Fruit fly (Drosophila melanogaster) whole organism, pupa: ENCODE measurements around the gene CG44325.

Experiments used
- CG10348 ChIP-seq: fragments of 200-800 bp; sonication (Bioruptor generic); IDR thresholded peaks from 2 replicates; pipeline ENCODE4 v1.3.6; 2022; ENCODE audit warnings: missing biosample characterization, missing genetic modification characterization
- CG12605 ChIP-seq: fragments of 200-800 bp; sonication (Bioruptor generic); IDR thresholded peaks from 2 replicates; pipeline ENCODE4 v1.3.6; 2022; ENCODE audit warnings: missing biosample characterization, missing genetic modification characterization
- CG13204 ChIP-seq: fragments of 200-800 bp; sonication (Bioruptor generic); optimal IDR thresholded peaks from 2 replicates; lab custom pipeline; 2018; ENCODE audit warnings: missing biosample characterization, mild to moderate bottlenecking, missing genetic modification characterization, moderate library complexity
- CG14655 ChIP-seq: fragments of 200-800 bp; sonication (Bioruptor generic); optimal IDR thresholded peaks from 3 replicates; lab custom pipeline; 2017; ENCODE audit warnings: mild to moderate bottlenecking, missing biosample characterization, missing genetic modification reagents, missing genetic modification characterization
- CG15710 ChIP-seq: fragments of 200-800 bp; sonication (Bioruptor generic); optimal IDR thresholded peaks from 2 replicates; lab custom pipeline; 2018; ENCODE audit warnings: missing biosample characterization, mild to moderate bottlenecking, missing genetic modification characterization, moderate library complexity
- CG17806 ChIP-seq: fragments of 200-800 bp; sonication (Bioruptor generic); optimal IDR thresholded peaks from 2 replicates; lab custom pipeline; 2018; ENCODE audit warnings: missing biosample characterization, mild to moderate bottlenecking, missing genetic modification characterization, moderate library complexity
- CG32121 ChIP-seq: fragments of 200-800 bp; sonication (Bioruptor generic); IDR thresholded peaks from 2 replicates; pipeline ENCODE4 v1.3.6; 2022; ENCODE audit warnings: missing biosample characterization, missing genetic modification characterization
- CG34367 ChIP-seq: fragments of 200-800 bp; sonication (Bioruptor generic); optimal IDR thresholded peaks from 2 replicates; lab custom pipeline; 2018; ENCODE audit warnings: missing biosample characterization, mild to moderate bottlenecking, missing genetic modification characterization
- CG4496 ChIP-seq: fragments of 200-800 bp; sonication (Bioruptor generic); IDR thresholded peaks from 3 replicates; pipeline ENCODE4 v1.3.6; 2022; ENCODE audit warnings: missing biosample characterization, missing genetic modification characterization
- CG8159 ChIP-seq: fragments of 200-800 bp; sonication (Bioruptor generic); optimal IDR thresholded peaks from 3 replicates; lab custom pipeline; 2018; ENCODE audit warnings: missing biosample characterization, mild to moderate bottlenecking, missing genetic modification characterization, moderate library complexity
- CG8301 ChIP-seq: fragments of 200-800 bp; sonication (Bioruptor generic); optimal IDR thresholded peaks from 2 replicates; lab custom pipeline; 2018; ENCODE audit warnings: missing biosample characterization, mild to moderate bottlenecking, missing genetic modification characterization
- CG9948 ChIP-seq: fragments of 200-800 bp; sonication (Bioruptor generic); optimal IDR thresholded peaks from 2 replicates; lab custom pipeline; 2018; ENCODE audit warnings: missing biosample characterization, mild to moderate bottlenecking, missing genetic modification characterization, moderate library complexity
- D1 ChIP-seq: fragments of 200-800 bp; sonication (Bioruptor generic); optimal IDR thresholded peaks from 2 replicates; lab custom pipeline; 2018; ENCODE audit warnings: missing biosample characterization, mild to moderate bottlenecking, missing genetic modification characterization, moderate library complexity
- EcR ChIP-seq: fragments of 200-800 bp; sonication (Bioruptor generic); optimal IDR thresholded peaks from 3 replicates; lab custom pipeline; 2019; ENCODE audit warnings: missing biosample characterization, missing genetic modification characterization, mild to moderate bottlenecking, moderate library complexity, missing genetic modification reagents
- Ets98B ChIP-seq: fragments of 200-800 bp; sonication (Bioruptor generic); IDR thresholded peaks from 2 replicates; pipeline ENCODE4 v1.3.6; 2022; ENCODE audit warnings: missing biosample characterization, missing genetic modification characterization
- Pif1A ChIP-seq: fragments of 200-800 bp; sonication (Bioruptor generic); optimal IDR thresholded peaks from 3 replicates; lab custom pipeline; 2016; ENCODE audit warnings: missing biosample characterization, missing genetic modification characterization
- Pif1B ChIP-seq: fragments of 200-800 bp; sonication (Bioruptor generic); optimal IDR thresholded peaks from 3 replicates; lab custom pipeline; 2016; ENCODE audit warnings: missing biosample characterization, missing genetic modification characterization
- Snoo ChIP-seq: fragments of 200-800 bp; sonication (Bioruptor generic); optimal IDR thresholded peaks from 3 replicates; lab custom pipeline; 2017; ENCODE audit warnings: missing biosample characterization, mild to moderate bottlenecking, missing genetic modification characterization, inconsistent platforms
- fd96Ca ChIP-seq: fragments of 200-800 bp; sonication (Bioruptor generic); IDR thresholded peaks from 3 replicates; pipeline ENCODE4 v1.3.6; 2022; ENCODE audit warnings: missing biosample characterization, missing genetic modification characterization
- gl ChIP-seq: fragments of 200-800 bp; sonication (Bioruptor generic); optimal IDR thresholded peaks from 2 replicates; lab custom pipeline; 2018; ENCODE audit warnings: missing biosample characterization, mild to moderate bottlenecking, missing genetic modification characterization
- rn ChIP-seq: fragments of 200-800 bp; sonication (Bioruptor generic); IDR thresholded peaks from 2 replicates; pipeline ENCODE4 v1.3.6; 2022; ENCODE audit warnings: missing biosample characterization, missing genetic modification characterization

The CG44325 gene

dm6 chrX:9108387-9108786 is 30.1 kb upstream of the CG44325 start, which contains the start of gene AP-1gamma:
AP-1gamma (plus strand) TSS chrX:9108691.
- TF ChIP-seq CG8301 (no peak), D1 (no peak), Pif1A (no peak), CG15710 (no peak), Ets98B (GFP tag; lab: Robert Waterston, UW) (no peak), CG14655 (GFP tag; lab: Kevin White, UChicago) (no peak), CG32121 (GFP tag; lab: Robert Waterston, UW) (no peak)

dm6 chrX:9106775-9107283 is 28.5 kb upstream of the CG44325 start, which contains the start of gene Arfrp1:
Arfrp1 (plus strand) TSS chrX:9107069.
- TF ChIP-seq CG9948, result peak; percentile 0
- no peak; the same call in 1 of the 2 replicates for TF ChIP-seq CG32121 (GFP tag; lab: Robert Waterston, UW)
- peak; percentile 6; the same call in 1 of the 3 replicates for TF ChIP-seq CG4496
- TF ChIP-seq fd96Ca (GFP tag; lab: Robert Waterston, UW), result 0 out of 3 replicates have a peak, but pooled peaks have one; percentile 24
- TF ChIP-seq Ets98B (GFP tag; lab: Robert Waterston, UW), result 0 out of 2 replicates have a peak, but pooled peaks have one; percentile 5

dm6 chrX:9106212-9106774 is 28.0 kb upstream of the CG44325 start, which contains the start of gene Bx42:
Bx42 (minus strand) TSS chrX:9106604.
- TF ChIP-seq fd96Ca (GFP tag; lab: Robert Waterston, UW), result no peak
- TF ChIP-seq CG15710, result no peak
- peak; percentile 28; the same call in 1 of the 3 replicates for TF ChIP-seq CG4496
- TF ChIP-seq, all 21 proteins: peak for 1

dm6 chrX:9103308-9104185 is 25.2 kb upstream of the CG44325 start, which contains the start of gene CG7766:
CG7766 (minus strand) TSS chrX:9103739.
- TF ChIP-seq CG9948 (no peak), CG12605 (GFP tag; lab: Robert Waterston, UW) (no peak), gl (tag; lab: Kevin White, UChicago) (no peak), CG13204 (no peak), Pif1B (GFP tag; lab: Kevin White, UChicago) (no peak), CG8301 (no peak), CG34367 (tag; lab: Kevin White, UChicago) (no peak), CG32121 (GFP tag; lab: Robert Waterston, UW) (no peak), rn (GFP tag; lab: Robert Waterston, UW) (no peak), Ets98B (GFP tag; lab: Robert Waterston, UW) (no peak)

dm6 chrX:9102125-9102524 is 23.8 kb upstream of the CG44325 start:
- TF ChIP-seq CG34367 (tag; lab: Kevin White, UChicago) (no peak), Pif1B (GFP tag; lab: Kevin White, UChicago) (no peak), CG32121 (GFP tag; lab: Robert Waterston, UW) (no peak), CG10348 (no peak), D1 (no peak), CG14655 (GFP tag; lab: Kevin White, UChicago) (no peak), rn (GFP tag; lab: Robert Waterston, UW) (no peak), CG8159 (tag; lab: Kevin White, UChicago) (no peak), CG17806 (tag; lab: Kevin White, UChicago) (no peak), CG9948 (no peak), CG4496 (no peak), CG13204 (no peak), Snoo (tag; lab: Kevin White, UChicago) (no peak), CG8301 (no peak)

dm6 chrX:9093912-9094311 is 15.6 kb upstream of the CG44325 start:
- TF ChIP-seq Pif1B (GFP tag; lab: Kevin White, UChicago), result no peak
- TF ChIP-seq Snoo (tag; lab: Kevin White, UChicago), result no peak
- no peak for TF ChIP-seq CG8301
- TF ChIP-seq CG17806 (tag; lab: Kevin White, UChicago), result no peak
- TF ChIP-seq D1, result no peak
- TF ChIP-seq CG10348, result no peak
- TF ChIP-seq CG15710, result no peak
- TF ChIP-seq CG34367 (tag; lab: Kevin White, UChicago), result no peak
- TF ChIP-seq CG13204, result no peak
- no peak for TF ChIP-seq Ets98B (GFP tag; lab: Robert Waterston, UW)
- TF ChIP-seq CG8159 (tag; lab: Kevin White, UChicago), result no peak
- TF ChIP-seq rn (GFP tag; lab: Robert Waterston, UW), result no peak
- no peak for TF ChIP-seq Pif1A
- no peak for TF ChIP-seq EcR
- no peak for TF ChIP-seq gl (tag; lab: Kevin White, UChicago)
- no peak for TF ChIP-seq CG9948
